Fruit fly (Drosophila melanogaster): ENCODE data around the gene CG10445.

dm6 chr3R:7891031-7891430, 29.1 kb downstream of the CG10445 start, which contains the start of gene wtrw:
- no peak for TF ChIP-seq h (GFP tag; optimal IDR thresholded peaks at IDR 0.05)
- TF ChIP-seq Abd-B (GFP tag; optimal IDR thresholded peaks at IDR 0.05) = no peak
- no peak for TF ChIP-seq ey (GFP tag; optimal IDR thresholded peaks at IDR 0.05)
- no peak for TF ChIP-seq Hr78 (GFP tag; optimal IDR thresholded peaks at IDR 0.05)
- no peak for TF ChIP-seq fru (GFP tag; optimal IDR thresholded peaks at IDR 0.05)
- TF ChIP-seq dmrt93B (GFP tag; optimal IDR thresholded peaks at IDR 0.05) = no peak
- no peak for TF ChIP-seq Myc (optimal IDR thresholded peaks at IDR 0.05)
- TF ChIP-seq sv (GFP tag; optimal IDR thresholded peaks at IDR 0.05) = no peak
- no peak for TF ChIP-seq br (GFP tag; optimal IDR thresholded peaks at IDR 0.05)
- TF ChIP-seq jim (GFP tag; optimal IDR thresholded peaks at IDR 0.05) = no peak
- TF ChIP-seq sage (GFP tag; optimal IDR thresholded peaks at IDR 0.05) = no peak
- no peak for TF ChIP-seq Hnf4 (GFP tag; optimal IDR thresholded peaks at IDR 0.05)
- TF ChIP-seq OdsH (GFP tag; optimal IDR thresholded peaks at IDR 0.05) = no peak
- no peak for TF ChIP-seq psq (GFP tag; optimal IDR thresholded peaks at IDR 0.05)
